Worm (Caenorhabditis elegans) whole organism, L4 larva: Measurements from ENCODE around the gene C44C10.12.

ENCODE experiments used
- ama-1 ChIP-seq: fragments of 150-350 bp; optimal IDR thresholded peaks from 2 replicates; lab custom pipeline; 2014; ENCODE audit warnings: inconsistent platforms, mixed read lengths
- snpc-4 ChIP-seq: fragments of 150-350 bp; optimal IDR thresholded peaks from 2 replicates; lab custom pipeline; 2014; ENCODE audit warnings: missing biosample characterization, missing genetic modification characterization

DNA sequence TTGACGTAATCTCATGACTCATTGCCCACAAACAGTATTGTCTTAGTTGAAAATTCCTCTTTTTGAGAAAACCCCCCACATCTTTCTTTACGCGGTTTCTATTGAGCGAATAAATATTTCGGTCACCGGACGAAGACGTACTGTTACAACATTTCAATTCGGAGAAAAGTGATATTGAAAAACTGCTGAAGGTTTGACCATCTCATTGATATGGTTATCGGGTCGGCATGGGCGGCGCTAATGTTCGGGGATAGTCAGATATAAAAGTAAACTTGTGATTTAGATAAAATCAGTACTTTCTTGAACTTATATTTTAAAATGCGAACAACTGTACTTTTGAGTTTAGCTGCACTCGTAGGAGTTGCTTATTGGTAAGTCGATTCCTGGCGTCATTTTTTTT lies 49.6 kb upstream of the C44C10.12 start, which contains the start of gene T04F8.8:
- TF ChIP-seq ama-1 = no peak
- TF ChIP-seq snpc-4 (tag; lab: Kevin White, UChicago) = no peak
